Worm (Caenorhabditis elegans) whole organism, L4/young adult: ENCODE measurements around the gene snx-1.

Experiments used
- W03F9.2 ChIP-seq: fragments of 150-350 bp; optimal IDR thresholded peaks from 2 replicates; lab custom pipeline; 2014; ENCODE audit warnings: missing biosample characterization, missing genetic modification characterization
- dao-5 ChIP-seq: sonication (generic microtip); optimal IDR thresholded peaks from 2 replicates; lab custom pipeline; 2016; ENCODE audit warnings: missing genotype, missing genetic modification characterization, moderate library complexity, missing compliant biosample characterization
- him-1 ChIP-seq: sonication (generic microtip); optimal IDR thresholded peaks from 2 replicates; lab custom pipeline; 2016; ENCODE audit warnings: missing genotype, missing genetic modification reagents, missing genetic modification characterization, missing compliant biosample characterization

Gene snx-1

DNA sequence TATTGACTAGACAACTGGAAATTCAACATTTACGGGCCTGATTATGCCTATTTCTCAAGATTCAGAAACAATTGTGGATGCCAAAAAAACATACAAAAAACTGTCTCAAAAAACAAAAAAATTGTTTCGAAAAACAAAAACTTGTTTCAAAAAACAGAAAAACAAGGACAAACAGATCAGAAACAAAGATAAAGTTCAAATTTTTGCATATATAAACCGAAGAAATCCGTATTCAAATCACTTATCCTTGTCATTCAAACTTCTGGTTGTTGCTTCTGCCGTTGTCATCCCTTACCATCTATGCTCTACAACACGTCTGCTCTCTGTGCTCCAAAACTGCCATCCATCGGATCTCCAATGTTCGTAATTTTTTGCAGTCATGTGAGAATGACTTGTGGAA, 25.9 kb downstream of the snx-1 start, which contains the start of gene R193.1:
Gene R193.1 (plus strand): TSS at position 301 of the 400 bp plus-strand sequence.
- TF ChIP-seq him-1 (tag; lab: Kevin White, UChicago) (no peak), dao-5 (tag; lab: Kevin White, UChicago) (no peak), W03F9.2 (no peak)

- no peak for TF ChIP-seq dao-5 (tag; lab: Kevin White, UChicago)
- no peak for TF ChIP-seq him-1 (tag; lab: Kevin White, UChicago)
- no peak for TF ChIP-seq W03F9.2
Measured at ce11 chrX:1162019-1162418, 33.2 kb downstream of the snx-1 start, which contains the start of gene tmc-1. TSS of gene tmc-1 (plus strand) at chrX:1162207.

DNA sequence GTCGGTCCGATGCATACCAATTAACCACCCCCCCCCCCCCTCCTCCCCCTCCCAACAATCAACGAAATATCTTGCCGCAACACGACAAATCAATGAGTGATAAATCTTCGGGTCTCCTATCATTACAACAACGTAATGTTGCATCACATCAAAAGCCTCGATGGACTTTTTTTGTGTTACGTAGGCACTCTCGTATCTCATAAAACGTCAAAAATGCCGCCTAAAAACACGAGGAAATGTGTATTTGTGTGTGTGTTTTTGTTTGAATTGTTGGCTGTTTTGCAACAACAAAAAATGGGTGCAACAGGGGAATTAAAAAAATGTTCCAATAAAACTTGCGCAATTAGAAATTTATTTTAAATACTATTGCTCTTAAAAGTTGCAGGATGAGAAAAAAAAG, 38.4 kb downstream of the snx-1 start:
- TF ChIP-seq him-1 (tag; lab: Kevin White, UChicago): no peak
- no peak for TF ChIP-seq W03F9.2
- TF ChIP-seq dao-5 (tag; lab: Kevin White, UChicago): no peak

DNA sequence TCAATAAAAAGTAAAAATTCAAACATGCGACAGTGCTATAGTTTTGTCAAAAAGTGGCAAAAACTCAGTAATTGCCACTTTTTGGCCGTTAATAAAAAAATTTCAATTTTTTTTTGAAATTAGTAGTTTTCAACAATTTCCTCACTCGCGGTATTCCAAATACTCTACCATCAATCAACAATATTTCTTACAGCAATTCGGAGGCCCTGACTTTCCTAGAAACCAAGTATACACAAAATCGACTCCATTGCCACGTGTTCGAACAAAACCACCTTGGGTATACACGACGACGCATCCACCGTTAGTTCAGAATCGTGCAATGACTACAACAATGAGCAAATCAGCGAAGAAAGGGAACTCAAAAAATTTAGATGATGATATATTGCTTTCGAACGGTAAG, 42.8 kb downstream of the snx-1 start:
- no peak for TF ChIP-seq W03F9.2
- TF ChIP-seq him-1 (tag; lab: Kevin White, UChicago): no peak
- TF ChIP-seq dao-5 (tag; lab: Kevin White, UChicago): no peak

DNA sequence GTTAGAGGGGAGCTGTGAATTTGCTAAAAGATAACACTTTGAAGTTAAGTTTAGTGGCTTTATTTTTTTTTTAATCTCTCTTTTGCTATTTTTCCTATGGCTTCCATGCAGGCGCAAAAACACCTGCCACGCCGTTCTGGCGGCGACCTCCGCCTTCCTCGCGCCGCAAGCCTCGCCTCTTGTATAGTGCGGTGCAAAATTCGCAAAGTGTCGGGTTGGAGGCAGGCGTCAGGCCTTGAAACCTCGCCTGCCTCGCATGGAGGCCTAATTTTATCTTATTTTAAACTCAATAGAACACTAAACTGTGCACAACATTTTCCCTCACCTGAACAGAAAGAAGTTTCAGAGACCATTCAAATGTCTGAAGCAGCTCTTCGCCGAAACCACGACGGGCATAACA, 43.2 kb downstream of the snx-1 start:
- no peak for TF ChIP-seq W03F9.2
- no peak for TF ChIP-seq him-1 (tag; lab: Kevin White, UChicago)
- no peak for TF ChIP-seq dao-5 (tag; lab: Kevin White, UChicago)

DNA sequence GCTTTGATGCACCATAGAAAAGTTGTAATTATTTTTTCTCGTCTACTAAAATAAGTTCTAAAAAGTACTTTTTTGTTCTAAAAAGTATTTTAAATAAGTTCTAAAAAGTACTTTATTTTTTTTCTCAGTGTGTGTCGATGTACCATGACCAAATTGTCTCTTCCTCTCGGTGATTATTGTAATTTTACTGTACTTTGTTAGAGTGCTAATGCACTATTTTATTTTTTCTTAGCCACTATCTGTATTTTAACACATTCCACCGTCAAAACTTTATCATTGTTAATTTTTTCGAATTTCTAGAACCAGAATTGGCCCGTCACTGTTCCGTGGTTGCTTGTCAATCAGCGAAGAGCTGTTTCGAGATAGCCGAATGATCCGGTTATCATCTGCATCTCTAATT, 51.2 kb downstream of the snx-1 start, which contains the start of gene hot-8:
Gene hot-8 (plus strand): TSS at position 301 of the 400 bp plus-strand sequence.
- no peak for TF ChIP-seq dao-5 (tag; lab: Kevin White, UChicago)
- TF ChIP-seq him-1 (tag; lab: Kevin White, UChicago): no peak
- TF ChIP-seq W03F9.2: no peak

DNA sequence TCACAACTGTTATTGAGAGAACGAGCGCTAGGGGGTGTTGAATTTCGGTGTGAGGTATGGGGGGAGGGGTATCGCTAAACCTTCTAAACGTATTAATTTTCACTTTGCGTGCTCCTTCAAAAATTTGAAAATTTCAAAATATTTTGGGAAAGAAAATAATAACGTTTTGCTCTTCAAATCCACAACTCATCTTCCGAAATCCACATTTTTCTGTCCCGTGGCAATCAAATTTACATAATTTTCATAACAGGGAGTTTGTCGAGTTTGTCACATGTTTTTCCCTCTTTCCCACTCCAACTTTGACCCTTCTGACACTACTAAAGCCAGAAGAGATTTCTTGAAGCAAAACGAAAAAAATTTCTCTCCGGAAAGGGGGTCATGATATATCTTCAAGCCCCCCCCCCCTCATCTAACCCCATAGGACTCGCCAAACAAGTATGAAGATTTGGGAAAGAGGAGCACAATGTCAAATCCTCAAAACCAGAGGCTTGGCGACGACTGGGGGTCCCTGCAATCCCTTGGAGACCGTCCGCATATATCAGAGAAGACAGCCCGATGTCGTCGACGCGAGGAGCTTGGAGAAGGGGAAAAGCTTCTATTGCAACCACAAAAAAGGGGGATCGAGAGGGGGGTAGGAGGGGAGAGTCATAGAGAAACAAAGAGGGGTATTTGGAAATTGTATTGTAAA, 52.6 kb downstream of the snx-1 start:
- TF ChIP-seq W03F9.2: no peak
- TF ChIP-seq dao-5 (tag; lab: Kevin White, UChicago): no peak
- TF ChIP-seq him-1 (tag; lab: Kevin White, UChicago): no peak
